Worm (Caenorhabditis elegans): ENCODE data around the gene nhr-34.

The nhr-34 gene

ce11 chrIV:9669969-9670368, 5.5 kb downstream of the nhr-34 start (continued):
- TF ChIP-seq nfyb-1 (GFP tag; IDR thresholded peaks at IDR 0.05) = no peak
- peak; percentile 31 for TF ChIP-seq somi-1 (GFP tag; optimal IDR thresholded peaks at IDR 0.05)
- 0 out of 2 replicates have a peak, but pooled peaks have one; percentile 32 for TF ChIP-seq B0336.3 (GFP tag; IDR thresholded peaks at IDR 0.05)
- peak; percentile 12 for TF ChIP-seq ztf-26 (tag; optimal IDR thresholded peaks at IDR 0.05)
- peak; percentile 64 for TF ChIP-seq hmg-1.2 (GFP tag; IDR thresholded peaks at IDR 0.05)
- no peak for TF ChIP-seq nhr-90 (tag; optimal IDR thresholded peaks at IDR 0.05)
- no peak for TF ChIP-seq D2030.7 (GFP tag; IDR thresholded peaks at IDR 0.05)
- TF ChIP-seq Y53F4B.3 (GFP tag; IDR thresholded peaks at IDR 0.05) = no peak
- no peak for TF ChIP-seq xnd-1 (tag; optimal IDR thresholded peaks at IDR 0.05)
- no peak for TF ChIP-seq F49E8.2 (tag; optimal IDR thresholded peaks at IDR 0.05; ENCODE audit: insufficient read depth)
- TF ChIP-seq lin-26 (GFP tag; IDR thresholded peaks at IDR 0.05) = peak; percentile 62; the same call in 1 of the 2 replicates
- TF ChIP-seq K11D2.4 (GFP tag; IDR thresholded peaks at IDR 0.05) = 0 out of 2 replicates have a peak, but pooled peaks have one; percentile 39
- 0 out of 2 replicates have a peak, but pooled peaks have one; percentile 17 for TF ChIP-seq mcd-1 (GFP tag; IDR thresholded peaks at IDR 0.05)

DNA sequence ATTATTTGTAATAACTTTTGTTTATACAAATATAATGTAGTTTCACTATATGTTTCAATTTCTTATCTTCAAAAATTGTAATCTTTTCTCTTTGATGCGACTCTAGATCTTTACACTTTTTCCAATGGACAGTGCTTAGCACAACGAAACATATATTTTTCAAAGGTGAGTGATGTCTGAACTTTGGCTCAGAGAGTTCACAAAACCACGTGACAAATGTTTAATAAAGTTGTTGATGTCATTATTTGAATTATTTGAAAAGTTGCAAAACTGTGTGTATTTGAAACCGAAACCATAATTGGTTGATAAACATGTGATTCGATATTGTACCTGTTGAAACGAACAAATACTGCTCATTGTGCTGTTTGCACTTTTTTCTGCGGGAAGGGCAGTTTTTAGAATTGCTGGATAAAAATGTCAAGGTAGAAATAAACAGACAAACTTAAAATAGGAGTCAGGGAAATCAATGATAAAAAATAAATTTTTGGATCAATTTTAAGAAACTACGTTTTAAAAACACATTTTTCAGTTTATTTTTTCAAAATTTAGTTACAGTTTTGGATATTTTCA, 7.3 kb downstream of the nhr-34 start:
- no peak for TF ChIP-seq F52B5.7 (tag; optimal IDR thresholded peaks at IDR 0.05)
- no peak for TF ChIP-seq cebp-1 (GFP tag; IDR thresholded peaks at IDR 0.05)
- TF ChIP-seq cebp-1 (tag; optimal IDR thresholded peaks at IDR 0.05) = peak; percentile 18
- TF ChIP-seq pha-4 (tag; optimal IDR thresholded peaks at IDR 0.05) = peak; percentile 79
- TF ChIP-seq nhr-80 (tag; optimal IDR thresholded peaks at IDR 0.05) = peak; percentile 46
- no peak for TF ChIP-seq snpc-4 (GFP tag; optimal IDR thresholded peaks at IDR 0.05)
- TF ChIP-seq snpc-4 (tag; optimal IDR thresholded peaks at IDR 0.05) = no peak
- TF ChIP-seq lin-35 (GFP tag; optimal IDR thresholded peaks at IDR 0.05) = peak in 1 of 3 experiments; percentile 18

ce11 chrIV:9667084-9667483, 8.4 kb downstream of the nhr-34 start:
- TF ChIP-seq F49E8.2 (tag; optimal IDR thresholded peaks at IDR 0.05; ENCODE audit: insufficient read depth) (no peak), F57A8.1 (GFP tag; optimal IDR thresholded peaks at IDR 0.05) (no peak), dpff-1 (tag; optimal IDR thresholded peaks at IDR 0.05) (no peak), mel-28 (tag; optimal IDR thresholded peaks at IDR 0.05; ENCODE audit: borderline replicate concordance) (no peak), die-1 (tag; optimal IDR thresholded peaks at IDR 0.05) (no peak), let-526 (GFP tag; IDR thresholded peaks at IDR 0.05) (no peak), tbp1 (GFP tag; optimal IDR thresholded peaks at IDR 0.05) (no peak), unc-62 (GFP tag; optimal IDR thresholded peaks at IDR 0.05) (no peak)

- TF ChIP-seq C17E4.6 (GFP tag; IDR thresholded peaks at IDR 0.05) = no peak
- TF ChIP-seq ztf-3 (GFP tag; optimal IDR thresholded peaks at IDR 0.05) = no peak
- TF ChIP-seq ekl-4 (GFP tag; IDR thresholded peaks at IDR 0.05) = no peak
- no peak for TF ChIP-seq madf-10 (tag; optimal IDR thresholded peaks at IDR 0.05)
- no peak for TF ChIP-seq ceh-100 (GFP tag; IDR thresholded peaks at IDR 0.05)
- TF ChIP-seq aptf-3 (GFP tag; IDR thresholded peaks at IDR 0.05) = no peak
- TF ChIP-seq F49E8.2 (tag; optimal IDR thresholded peaks at IDR 0.05; ENCODE audit: insufficient read depth) = no peak
- TF ChIP-seq snpc-4 (GFP tag; optimal IDR thresholded peaks at IDR 0.05) = no peak
- no peak for TF ChIP-seq snpc-4 (tag; optimal IDR thresholded peaks at IDR 0.05)
- TF ChIP-seq Y79H2A.3 (GFP tag; conservative IDR thresholded peaks at IDR 0.05) = no peak
- no peak for TF ChIP-seq C06A6.2 (GFP tag; conservative IDR thresholded peaks at IDR 0.05)
- TF ChIP-seq atf-7 (tag; optimal IDR thresholded peaks at IDR 0.05) = no peak
- no peak for TF ChIP-seq cebp-2 (GFP tag; IDR thresholded peaks at IDR 0.05)
- TF ChIP-seq nfya-2 (GFP tag; IDR thresholded peaks at IDR 0.05) = no peak
- no peak for TF ChIP-seq mxl-1 (tag; optimal IDR thresholded peaks at IDR 0.05)
These were observed 15.5 kb downstream of the nhr-34 start for ce11 chrIV:9659999-9660398.

Data from whole organism, young adult.